Fruit fly (Drosophila melanogaster): Measurements from ENCODE around the gene tth.

The tth gene

DNA sequence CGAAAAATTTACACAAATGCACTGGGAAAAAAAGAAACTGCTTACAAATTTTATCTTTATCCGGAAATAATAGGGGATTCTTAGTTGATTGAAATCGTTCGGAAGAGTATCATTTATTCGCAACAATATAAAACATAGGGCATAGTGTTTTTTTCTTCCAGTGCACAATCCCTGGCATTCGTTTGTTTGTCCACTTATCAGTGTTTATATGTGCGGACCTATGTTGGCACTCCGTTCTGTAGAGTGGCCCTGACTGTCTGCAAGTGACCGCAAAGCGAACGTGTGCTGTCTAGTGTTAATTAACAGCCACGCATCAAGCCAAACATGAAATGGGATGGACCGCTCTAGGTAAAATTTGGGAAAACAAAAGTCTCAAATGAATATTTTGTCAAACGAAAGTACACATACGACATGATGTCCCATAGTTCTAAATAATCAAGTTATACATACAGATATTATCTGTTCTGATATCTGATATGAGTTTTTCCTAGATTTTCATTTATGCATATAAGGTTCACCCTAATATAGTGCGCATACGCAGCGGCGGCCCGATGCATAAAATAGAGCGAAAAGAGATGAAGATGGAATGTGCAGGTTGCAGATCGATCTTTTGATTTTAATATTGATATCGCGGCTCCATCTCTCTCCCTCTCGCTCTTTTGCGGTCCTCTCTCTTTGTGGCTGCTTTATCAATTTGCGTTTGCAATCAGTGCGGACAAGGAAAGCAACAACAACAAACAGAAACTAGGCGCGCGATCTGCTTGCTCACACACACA is 24.9 kb upstream of the tth start (continued):
- TF ChIP-seq CG6276 (GFP tag; optimal IDR thresholded peaks at IDR 0.05) = peak; percentile 90
- TF ChIP-seq CG7368 (GFP tag; optimal IDR thresholded peaks at IDR 0.05) = peak; percentile 75
- peak; percentile 77 for TF ChIP-seq CG6792 (GFP tag; optimal IDR thresholded peaks at IDR 0.05)
- peak; percentile 77 for TF ChIP-seq CG8632 (GFP tag; optimal IDR thresholded peaks at IDR 0.05)
- TF ChIP-seq vri (GFP tag; optimal IDR thresholded peaks at IDR 0.05) = peak; percentile 75
- peak; percentile 90 for TF ChIP-seq CG8119 (GFP tag; IDR thresholded peaks at IDR 0.05)
- TF ChIP-seq CG6854 (GFP tag; optimal IDR thresholded peaks at IDR 0.05) = no peak
- TF ChIP-seq CG31627 (GFP tag; optimal IDR thresholded peaks at IDR 0.05) = peak; percentile 81
- TF ChIP-seq esn (GFP tag; optimal IDR thresholded peaks at IDR 0.05) = peak; percentile 86
- peak; percentile 71 for TF ChIP-seq Smox (GFP tag; optimal IDR thresholded peaks at IDR 0.05)
- peak; percentile 67 for TF ChIP-seq Ets21C (GFP tag; optimal IDR thresholded peaks at IDR 0.05)
- TF ChIP-seq Hr38 (GFP tag; optimal IDR thresholded peaks at IDR 0.05) = peak; percentile 65
- peak; percentile 86 for TF ChIP-seq CG10631 (GFP tag; optimal IDR thresholded peaks at IDR 0.05)
- no peak for TF ChIP-seq Blimp-1 (GFP tag; optimal IDR thresholded peaks at IDR 0.05)
- peak; percentile 85 for TF ChIP-seq achi (GFP tag; optimal IDR thresholded peaks at IDR 0.05)
- TF ChIP-seq Eip75B (GFP tag; optimal IDR thresholded peaks at IDR 0.05) = peak; percentile 84
- TF ChIP-seq CG6808 (GFP tag; optimal IDR thresholded peaks at IDR 0.05) = peak; percentile 85
- TF ChIP-seq Sox14 (GFP tag; optimal IDR thresholded peaks at IDR 0.05) = peak; percentile 76
- peak; percentile 85 for TF ChIP-seq acj6 (GFP tag; optimal IDR thresholded peaks at IDR 0.05)
- peak; percentile 84 for TF ChIP-seq spab (GFP tag; optimal IDR thresholded peaks at IDR 0.05)
- peak; percentile 79 for TF ChIP-seq CG3032 (tag; optimal IDR thresholded peaks at IDR 0.05)
- TF ChIP-seq lz (GFP tag; optimal IDR thresholded peaks at IDR 0.05) = peak; percentile 78
- TF ChIP-seq CG11294 (GFP tag; IDR thresholded peaks at IDR 0.05) = peak; percentile 79
- peak; percentile 68 for TF ChIP-seq CG8319 (GFP tag; optimal IDR thresholded peaks at IDR 0.05)
- TF ChIP-seq Gug (GFP tag; IDR thresholded peaks at IDR 0.05) = peak; percentile 64
- TF ChIP-seq Eip78C (GFP tag) = peak; percentile 93
- peak; percentile 75 for TF ChIP-seq Lpt (GFP tag; optimal IDR thresholded peaks at IDR 0.05)
- TF ChIP-seq OdsH (GFP tag; optimal IDR thresholded peaks at IDR 0.05) = peak; percentile 86
- TF ChIP-seq Met (GFP tag; optimal IDR thresholded peaks at IDR 0.05) = peak; percentile 72
- TF ChIP-seq topi (GFP tag; optimal IDR thresholded peaks at IDR 0.05) = peak; percentile 79
- TF ChIP-seq Sox102F (GFP tag; optimal IDR thresholded peaks at IDR 0.05) = peak; percentile 74

DNA sequence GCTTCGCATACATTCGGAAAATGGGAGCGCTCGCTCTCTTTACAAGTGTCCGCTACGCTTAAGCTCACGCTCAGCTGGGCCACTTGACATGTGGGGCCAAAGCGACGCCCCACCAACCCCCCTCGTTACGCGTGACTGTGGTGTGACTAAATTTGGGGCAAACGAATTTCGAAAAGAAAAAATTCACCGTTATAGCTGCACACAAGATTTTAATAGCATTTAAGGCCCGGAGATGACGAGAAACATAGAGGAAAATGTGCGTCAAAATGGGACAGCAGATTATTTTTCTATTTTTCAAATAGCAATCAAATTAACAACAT is 24.3 kb upstream of the tth start:
- TF ChIP-seq CG4318 (GFP tag; optimal IDR thresholded peaks at IDR 0.05) (no peak), svp (GFP tag) (peak; percentile 95), Smox (GFP tag; optimal IDR thresholded peaks at IDR 0.05) (no peak)

DNA sequence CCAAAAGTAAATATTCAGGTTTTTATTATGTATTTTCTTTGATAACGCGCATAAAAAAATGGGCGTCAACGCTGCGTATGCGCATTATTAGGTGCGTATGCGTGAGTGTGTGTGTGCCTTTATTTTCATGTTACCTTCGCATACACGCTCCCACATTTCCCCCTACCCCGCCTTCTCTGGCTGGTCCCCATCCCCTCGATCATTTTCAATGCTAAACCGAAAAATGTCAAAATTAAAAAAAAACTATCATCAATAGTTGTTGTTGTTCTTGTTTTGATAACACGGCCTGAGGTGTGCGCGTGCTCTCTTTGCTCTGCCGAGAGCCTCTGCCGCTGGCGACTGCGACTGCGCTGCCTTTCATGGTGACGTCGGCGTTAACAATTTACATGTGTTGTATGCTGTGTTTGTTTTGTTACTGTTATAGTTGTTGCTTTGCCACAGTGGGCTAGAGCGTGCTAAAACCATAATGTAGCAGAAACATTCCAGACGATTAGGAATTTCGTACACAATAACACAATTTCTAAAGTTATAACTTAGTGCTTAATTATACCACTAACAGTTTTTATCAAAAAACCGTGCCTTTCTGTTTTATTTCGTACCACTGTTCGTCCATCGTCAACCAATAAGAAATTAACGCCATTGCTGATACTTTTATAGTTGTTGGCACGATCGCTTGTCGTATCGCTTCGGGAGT is 23.8 kb upstream of the tth start:
- TF ChIP-seq Hr39 (GFP tag; optimal IDR thresholded peaks at IDR 0.05) (peak; percentile 95), Sox102F (GFP tag; optimal IDR thresholded peaks at IDR 0.05) (peak; percentile 96), Ets96B (tag; optimal IDR thresholded peaks at IDR 0.05) (peak; percentile 98), Ets21C (GFP tag; optimal IDR thresholded peaks at IDR 0.05) (peak; percentile 91), CG32006 (GFP tag; optimal IDR thresholded peaks at IDR 0.05) (peak; percentile 98), Sox15 (GFP tag; optimal IDR thresholded peaks at IDR 0.05) (peak; percentile 95), dsx (GFP tag; optimal IDR thresholded peaks at IDR 0.05; ENCODE audit: poor library complexity, severe bottlenecking) (peak; percentile 96), vri (GFP tag; optimal IDR thresholded peaks at IDR 0.05) (peak; percentile 90), OdsH (GFP tag; optimal IDR thresholded peaks at IDR 0.05) (peak; percentile 98), dac (GFP tag; optimal IDR thresholded peaks at IDR 0.05) (peak; percentile 98), CG6792 (GFP tag; optimal IDR thresholded peaks at IDR 0.05) (peak; percentile 98), pdm3 (GFP tag; optimal IDR thresholded peaks at IDR 0.05) (peak; percentile 99), cyc (GFP tag; optimal IDR thresholded peaks at IDR 0.05) (peak; percentile 93), acj6 (GFP tag; optimal IDR thresholded peaks at IDR 0.05) (peak; percentile 98), CG11902 (GFP tag; optimal IDR thresholded peaks at IDR 0.05) (peak; percentile 96), ss (GFP tag; optimal IDR thresholded peaks at IDR 0.05) (peak; percentile 98), CG15336 (GFP tag; IDR thresholded peaks at IDR 0.05) (peak; percentile 99), Eip78C (GFP tag) (peak; percentile 100), CG6854 (GFP tag; optimal IDR thresholded peaks at IDR 0.05) (peak; percentile 86), CG6808 (GFP tag; optimal IDR thresholded peaks at IDR 0.05) (peak; percentile 94), CG34406 (GFP tag; optimal IDR thresholded peaks at IDR 0.05) (peak; percentile 98), Met (GFP tag; optimal IDR thresholded peaks at IDR 0.05) (peak; percentile 95), CG4318 (GFP tag; optimal IDR thresholded peaks at IDR 0.05) (peak; percentile 98), CG6276 (GFP tag; optimal IDR thresholded peaks at IDR 0.05) (peak; percentile 99), CG8632 (GFP tag; optimal IDR thresholded peaks at IDR 0.05) (peak; percentile 98)

Measured in whole organism, prepupa.